Worm (Caenorhabditis elegans): ENCODE measurements around the gene fbxb-75.

fbxb-75 gene

DNA sequence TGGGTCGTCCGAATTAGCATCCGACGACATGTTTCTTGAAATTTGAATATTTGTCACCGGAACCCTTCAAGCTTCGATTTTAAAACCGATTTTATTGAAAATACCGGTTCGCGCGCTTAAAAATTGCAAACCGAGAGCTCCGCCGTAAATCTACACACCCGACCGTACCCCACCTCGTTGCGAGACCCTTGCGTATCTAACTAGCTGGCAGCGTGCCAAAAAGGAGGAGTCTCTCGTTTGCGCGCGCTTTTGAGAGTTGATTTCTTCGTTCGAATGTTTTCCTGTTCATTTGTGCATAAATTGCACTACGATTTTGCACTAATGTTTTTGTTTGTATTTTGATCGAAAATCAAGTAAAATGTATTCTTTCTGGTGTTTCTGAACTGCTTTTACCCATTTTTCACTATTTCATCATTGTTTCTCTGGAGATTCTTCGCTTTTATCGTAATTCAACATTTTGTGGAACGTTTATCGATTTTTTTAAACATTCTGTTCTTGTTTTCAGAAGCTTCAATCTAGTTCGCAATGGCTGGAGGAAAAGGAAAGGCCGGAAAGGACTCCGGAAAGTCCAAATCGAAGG lies 4.8 kb upstream of the fbxb-75 start, which contains the start of the genes wapl-1 and htz-1 (continued):
- TF ChIP-seq dmd-4 (tag; optimal IDR thresholded peaks at IDR 0.05) (no peak), nhr-237 (tag; optimal IDR thresholded peaks at IDR 0.05) (peak; percentile 79), Y55F3AM.14 (GFP tag; optimal IDR thresholded peaks at IDR 0.05) (peak; percentile 79), R02D3.7 (tag; optimal IDR thresholded peaks at IDR 0.05) (peak; percentile 95), zag-1 (tag; optimal IDR thresholded peaks at IDR 0.05) (peak; percentile 82), mdl-1 (tag; optimal IDR thresholded peaks at IDR 0.05) (peak; percentile 29 to 67), skn-1 (tag; optimal IDR thresholded peaks at IDR 0.05) (peak; percentile 54), unc-55 (GFP tag; optimal IDR thresholded peaks at IDR 0.05) (peak; percentile 99), nhr-129 (tag; optimal IDR thresholded peaks at IDR 0.05) (peak; percentile 96), nhr-11 (tag; optimal IDR thresholded peaks at IDR 0.05) (no peak), lin-13 (GFP tag; optimal IDR thresholded peaks at IDR 0.05) (peak; percentile 97), nhr-23 (tag; optimal IDR thresholded peaks at IDR 0.05) (no peak), lin-39 (tag; optimal IDR thresholded peaks at IDR 0.05) (no peak), alr-1 (tag; optimal IDR thresholded peaks at IDR 0.05) (no peak), egl-27 (tag; optimal IDR thresholded peaks at IDR 0.05) (peak; percentile 82), elt-1 (tag; optimal IDR thresholded peaks at IDR 0.05) (no peak), gmeb-1 (tag; optimal IDR thresholded peaks at IDR 0.05) (peak; percentile 95), mab-5 (tag; optimal IDR thresholded peaks at IDR 0.05) (peak; percentile 85), ama-1 (optimal IDR thresholded peaks at IDR 0.05) (peak; percentile 78), ztf-4 (tag; optimal IDR thresholded peaks at IDR 0.05) (peak; percentile 96), sem-4 (tag; optimal IDR thresholded peaks at IDR 0.05) (peak; percentile 94), unc-39 (tag; optimal IDR thresholded peaks at IDR 0.05) (no peak)

DNA sequence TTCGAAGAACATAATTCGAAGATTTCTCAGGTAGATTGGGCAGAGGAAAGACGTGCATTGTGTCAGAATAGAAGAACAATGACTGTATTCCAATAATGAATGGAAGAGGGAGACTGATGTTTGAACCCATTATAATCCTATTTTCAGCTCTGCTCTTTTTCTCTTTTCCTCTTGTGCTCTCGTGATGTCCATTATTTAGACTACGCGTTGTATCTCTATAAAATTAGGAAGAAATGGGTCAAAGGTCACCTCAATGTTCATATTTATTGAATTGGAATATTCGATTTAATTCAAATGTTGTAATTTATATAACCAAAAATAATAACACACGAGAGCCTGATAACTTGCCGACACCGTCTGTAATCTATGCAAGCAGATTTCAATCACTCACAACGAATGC lies 1.8 kb downstream of the fbxb-75 start, which contains the start of gene fbxb-74:
Gene fbxb-74 (minus strand): TSS at position 101 of the 400 bp plus-strand sequence.
- TF ChIP-seq lin-11 (tag; optimal IDR thresholded peaks at IDR 0.05) (no peak), egl-27 (tag; optimal IDR thresholded peaks at IDR 0.05) (no peak), fos-1 (tag; optimal IDR thresholded peaks at IDR 0.05) (no peak), skn-1 (tag; optimal IDR thresholded peaks at IDR 0.05) (no peak), Y55F3AM.14 (GFP tag; optimal IDR thresholded peaks at IDR 0.05) (no peak), gmeb-1 (tag; optimal IDR thresholded peaks at IDR 0.05) (no peak), lin-39 (tag; optimal IDR thresholded peaks at IDR 0.05) (no peak), peb-1 (tag; optimal IDR thresholded peaks at IDR 0.05) (no peak), sma-9 (GFP tag; optimal IDR thresholded peaks at IDR 0.05) (no peak), sma-9 (tag; optimal IDR thresholded peaks at IDR 0.05) (no peak), crh-2 (tag; optimal IDR thresholded peaks at IDR 0.05) (no peak), lin-13 (GFP tag; optimal IDR thresholded peaks at IDR 0.05) (no peak), nhr-10 (tag; optimal IDR thresholded peaks at IDR 0.05) (no peak), nhr-11 (tag; optimal IDR thresholded peaks at IDR 0.05) (no peak), sem-4 (tag; optimal IDR thresholded peaks at IDR 0.05) (no peak), ZK546.5 (tag; optimal IDR thresholded peaks at IDR 0.05) (no peak)

DNA sequence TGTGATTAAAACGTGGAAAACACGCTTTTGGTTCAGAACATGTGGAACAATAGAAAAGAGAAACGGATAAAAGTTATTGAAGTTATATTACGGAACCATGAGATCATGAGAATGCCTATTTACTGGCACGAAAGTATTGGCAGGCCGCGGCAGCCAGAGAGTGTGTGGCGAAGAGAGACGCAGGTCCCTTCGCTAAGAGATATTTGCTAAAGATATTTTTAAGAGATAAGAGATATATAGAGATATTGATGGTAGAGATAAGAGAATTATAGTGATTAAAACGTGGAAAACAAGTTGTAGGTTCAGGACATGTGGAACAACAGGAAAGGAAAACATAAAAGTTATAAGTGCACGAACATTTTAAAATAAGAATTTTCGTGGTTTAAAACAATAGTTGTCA lies 3.2 kb downstream of the fbxb-75 start:
- TF ChIP-seq sma-3 (GFP tag; optimal IDR thresholded peaks at IDR 0.05) (no peak), sma-9 (GFP tag; optimal IDR thresholded peaks at IDR 0.05) (peak; percentile 45), sma-9 (tag; optimal IDR thresholded peaks at IDR 0.05) (no peak), elt-1 (tag; optimal IDR thresholded peaks at IDR 0.05) (peak; percentile 51)

DNA sequence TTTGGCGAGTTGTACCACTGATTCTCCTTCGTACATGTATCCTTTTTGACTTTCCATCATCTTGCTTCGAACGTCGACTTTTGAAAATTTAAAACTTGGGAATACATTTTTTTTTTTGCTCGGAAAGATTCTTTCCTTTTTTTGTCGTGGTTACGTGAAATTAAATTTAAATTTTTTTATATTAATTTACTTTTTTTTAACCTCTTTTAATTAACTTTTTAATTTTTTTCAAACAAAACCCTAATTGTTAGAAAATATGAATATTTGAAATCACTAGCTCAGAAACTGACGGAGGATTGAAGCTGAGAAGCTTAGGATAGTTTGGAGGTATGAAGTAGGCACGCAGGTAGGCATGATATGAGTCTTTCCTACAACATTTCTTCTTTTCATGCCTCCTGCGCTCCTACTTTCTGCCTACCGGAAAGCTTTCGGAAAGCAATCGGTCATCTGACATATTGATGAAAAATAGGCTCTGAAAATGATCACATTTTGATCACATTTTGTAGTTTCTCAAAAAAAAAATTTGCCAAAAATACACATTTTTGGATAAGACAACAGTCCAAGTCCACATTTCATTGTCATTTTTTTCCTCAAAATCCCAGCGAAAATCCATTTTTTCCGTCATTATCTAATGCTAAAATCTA lies 6.4 kb downstream of the fbxb-75 start, which contains the start of the genes R08C7.8 and R08C7.4:
Gene R08C7.8 (minus strand): TSS at position 101 of the 644 bp plus-strand sequence.
Gene R08C7.4 (plus strand): TSS at position 594 of the 644 bp plus-strand sequence.
- TF ChIP-seq skn-1 (tag; optimal IDR thresholded peaks at IDR 0.05), result no peak
- no peak for TF ChIP-seq unc-62 (GFP tag; optimal IDR thresholded peaks at IDR 0.05)
- no peak for TF ChIP-seq ztf-4 (tag; optimal IDR thresholded peaks at IDR 0.05)
- TF ChIP-seq elt-3 (tag; optimal IDR thresholded peaks at IDR 0.05), result no peak
- no peak for TF ChIP-seq crh-2 (tag; optimal IDR thresholded peaks at IDR 0.05)
- no peak for TF ChIP-seq zag-1 (tag; optimal IDR thresholded peaks at IDR 0.05)
- TF ChIP-seq peb-1 (tag; optimal IDR thresholded peaks at IDR 0.05), result no peak
- no peak for TF ChIP-seq lin-13 (GFP tag; optimal IDR thresholded peaks at IDR 0.05)
- TF ChIP-seq R02D3.7 (tag; optimal IDR thresholded peaks at IDR 0.05), result no peak
- TF ChIP-seq nhr-129 (tag; optimal IDR thresholded peaks at IDR 0.05), result no peak
- TF ChIP-seq nhr-23 (tag; optimal IDR thresholded peaks at IDR 0.05), result no peak
- no peak for TF ChIP-seq nhr-6 (tag; optimal IDR thresholded peaks at IDR 0.05)
- no peak for TF ChIP-seq aly-2 (tag; optimal IDR thresholded peaks at IDR 0.05)
- TF ChIP-seq mdl-1 (tag; optimal IDR thresholded peaks at IDR 0.05), result no peak

Data from whole organism, L2 larva.